Worm (Caenorhabditis elegans) whole organism, midembryonic: ENCODE data around the gene ceh-86.

Experiments
- flt-1 ChIP-seq: fragments of 200-800 bp; sonication (Bioruptor generic); IDR thresholded peaks from 2 replicates; pipeline ENCODE4 v1.3.6; 2022; ENCODE audit warnings: missing genetic modification characterization, missing compliant biosample characterization
- ref-1 ChIP-seq: fragments of 200-800 bp; sonication (Bioruptor generic); conservative IDR thresholded peaks from 2 replicates; pipeline ENCODE4 v1.3.6; 2022; ENCODE audit warnings: missing genetic modification reagents, missing genetic modification characterization, missing compliant biosample characterization
- tab-1 ChIP-seq: fragments of 200-800 bp; sonication (Bioruptor generic); IDR thresholded peaks from 2 replicates; pipeline ENCODE4 v1.3.6; 2022; ENCODE audit warnings: missing genetic modification characterization, missing compliant biosample characterization

DNA sequence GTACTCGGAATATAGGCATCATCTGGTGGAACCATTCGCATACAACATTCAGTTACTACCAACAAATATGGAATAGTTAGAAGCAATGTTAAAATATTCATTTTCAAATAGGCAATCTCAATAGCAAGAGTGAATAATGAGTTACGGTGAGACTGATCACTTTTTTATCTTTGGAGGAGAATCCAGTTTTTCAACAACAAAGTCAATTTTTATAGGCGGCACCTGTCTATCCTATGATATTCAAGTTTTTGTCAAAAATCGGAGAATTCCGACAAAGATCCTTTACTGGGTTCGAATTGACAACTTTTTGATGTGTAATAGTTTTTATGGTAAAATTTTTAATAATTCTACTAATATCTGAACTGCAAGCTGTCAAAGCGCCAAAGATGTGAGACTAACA is 38.1 kb downstream of the ceh-86 start, which contains the start of gene F16G10.11:
- TF ChIP-seq flt-1 (GFP tag; lab: Robert Waterston, UW) (no peak), tab-1 (GFP tag; lab: Robert Waterston, UW) (no peak), ref-1 (no peak)
